Fruit fly (Drosophila melanogaster): Measurements from ENCODE around the gene CG42637.

CG42637 gene

DNA sequence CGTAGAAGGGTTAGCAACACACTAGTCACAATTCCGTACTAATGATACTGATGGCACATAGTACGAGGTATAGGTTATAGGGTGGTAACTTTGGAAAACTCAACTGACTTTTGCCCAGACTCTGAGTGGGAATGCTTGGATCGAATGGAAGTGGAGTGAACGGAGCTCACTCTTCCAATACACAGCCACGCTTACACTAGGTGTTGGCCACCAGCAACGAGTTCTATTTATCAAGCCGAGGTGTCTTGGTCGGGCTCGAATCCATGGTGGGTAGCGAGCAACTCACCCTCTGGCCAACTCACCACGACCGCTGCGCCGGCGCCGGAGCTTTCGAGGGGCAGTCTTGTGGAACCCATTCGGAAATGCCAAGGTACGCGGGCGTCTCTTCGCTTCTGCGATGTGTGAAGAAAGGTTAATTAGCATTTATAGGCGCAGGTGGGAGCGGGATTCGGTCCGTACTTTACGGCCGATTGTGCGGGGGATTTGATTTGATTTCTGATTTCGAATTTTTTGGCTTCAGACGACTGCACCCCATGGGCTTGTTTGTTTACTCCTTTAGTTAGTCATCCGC is 98.2 kb downstream of the CG42637 start, which contains the start of gene verm (continued):
- TF ChIP-seq CG12155 (GFP tag; optimal IDR thresholded peaks at IDR 0.05): no peak
- peak; percentile 35 for TF ChIP-seq CG13894 (tag; optimal IDR thresholded peaks at IDR 0.05)
- 0 out of 4 replicates have a peak, but pooled peaks have one; percentile 50 for TF ChIP-seq chinmo (GFP tag; IDR thresholded peaks at IDR 0.05; ENCODE audit: partially characterized antibody)
- TF ChIP-seq amos (GFP tag; IDR thresholded peaks at IDR 0.05; ENCODE audit: partially characterized antibody): no peak
- TF ChIP-seq Scr (GFP tag; IDR thresholded peaks at IDR 0.05; ENCODE audit: partially characterized antibody): no peak
- TF ChIP-seq Oli (tag; optimal IDR thresholded peaks at IDR 0.05): no peak
- TF ChIP-seq B-H2 (GFP tag; optimal IDR thresholded peaks at IDR 0.05): no peak
- TF ChIP-seq Stat92E (GFP tag; optimal IDR thresholded peaks at IDR 0.05): no peak
- TF ChIP-seq CG6791 (GFP tag; IDR thresholded peaks at IDR 0.05; ENCODE audit: partially characterized antibody): 0 out of 3 replicates have a peak, but pooled peaks have one; percentile 48
- TF ChIP-seq Fer2 (tag; optimal IDR thresholded peaks at IDR 0.05): no peak
- TF ChIP-seq Ets97D (GFP tag; optimal IDR thresholded peaks at IDR 0.05): no peak
- TF ChIP-seq E2f1 (GFP tag; IDR thresholded peaks at IDR 0.05): no peak
- peak; percentile 67 for TF ChIP-seq CG12769 (tag; optimal IDR thresholded peaks at IDR 0.05)

DNA sequence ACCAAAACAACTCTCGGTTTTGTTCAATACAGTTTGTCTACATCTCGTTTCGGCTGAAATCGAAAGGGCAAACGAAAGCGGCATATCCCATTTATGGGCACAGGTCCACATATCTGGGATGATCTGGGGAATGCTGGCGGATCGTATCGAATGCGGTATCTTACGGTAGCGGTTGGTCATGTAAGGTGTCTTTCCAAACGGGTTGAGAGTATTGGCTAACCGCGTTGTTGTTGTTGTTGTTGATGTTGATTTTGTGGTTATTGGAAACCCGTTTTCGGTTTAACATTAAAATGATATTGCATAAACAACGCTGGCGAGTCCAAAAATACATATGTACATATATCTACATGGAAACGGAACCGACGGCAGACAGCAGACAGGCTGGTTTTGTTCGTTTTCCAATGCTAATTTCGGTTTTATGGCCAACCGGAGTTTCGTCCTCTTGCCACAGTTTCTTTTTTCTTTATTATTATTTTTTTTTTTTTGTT is 99.2 kb downstream of the CG42637 start:
- peak; percentile 26 for TF ChIP-seq Sry-β (GFP tag; optimal IDR thresholded peaks at IDR 0.05)
- no peak for TF ChIP-seq Antp (GFP tag; optimal IDR thresholded peaks at IDR 0.05)
- TF ChIP-seq CG13296 (GFP tag; optimal IDR thresholded peaks at IDR 0.05): no peak
- peak; percentile 74 for TF ChIP-seq abd-A (tag; optimal IDR thresholded peaks at IDR 0.05)
- TF ChIP-seq kay (GFP tag; optimal IDR thresholded peaks at IDR 0.05): no peak
- TF ChIP-seq CG33557 (GFP tag; optimal IDR thresholded peaks at IDR 0.05): peak; percentile 83
- TF ChIP-seq Optix (GFP tag; IDR thresholded peaks at IDR 0.05): no peak
- peak; percentile 50 for TF ChIP-seq CG14710 (tag; optimal IDR thresholded peaks at IDR 0.05)
- TF ChIP-seq Side (GFP tag; optimal IDR thresholded peaks at IDR 0.05): no peak
- TF ChIP-seq CG9609 (GFP tag; optimal IDR thresholded peaks at IDR 0.05): no peak
- TF ChIP-seq CG7987 (GFP tag; optimal IDR thresholded peaks at IDR 0.05): peak; percentile 36
- peak; percentile 97 for TF ChIP-seq CG12769 (tag; optimal IDR thresholded peaks at IDR 0.05)
- no peak for TF ChIP-seq CG6791 (GFP tag; IDR thresholded peaks at IDR 0.05; ENCODE audit: partially characterized antibody)
- no peak for TF ChIP-seq ssp (GFP tag; IDR thresholded peaks at IDR 0.05)
- TF ChIP-seq CG10543 (GFP tag; optimal IDR thresholded peaks at IDR 0.05): no peak
- TF ChIP-seq fd64A (GFP tag; optimal IDR thresholded peaks at IDR 0.05): peak; percentile 46
- TF ChIP-seq CG10431 (GFP tag; optimal IDR thresholded peaks at IDR 0.05): peak; percentile 87
- TF ChIP-seq CG6254 (GFP tag; optimal IDR thresholded peaks at IDR 0.05): peak; percentile 34
- TF ChIP-seq tx (GFP tag; optimal IDR thresholded peaks at IDR 0.05): no peak
- no peak for TF ChIP-seq zf30C (GFP tag; optimal IDR thresholded peaks at IDR 0.05)
- TF ChIP-seq CG2712 (tag; optimal IDR thresholded peaks at IDR 0.05): peak; percentile 21
- TF ChIP-seq Eip74EF (GFP tag; optimal IDR thresholded peaks at IDR 0.05): peak in 1 of 2 experiments; percentile 46
- TF ChIP-seq bsh (GFP tag; optimal IDR thresholded peaks at IDR 0.05): peak in 1 of 2 experiments; percentile 50
- TF ChIP-seq CG13894 (tag; optimal IDR thresholded peaks at IDR 0.05): peak; percentile 85
- no peak for TF ChIP-seq jing (GFP tag; optimal IDR thresholded peaks at IDR 0.05)
- TF ChIP-seq CG2202 (tag; optimal IDR thresholded peaks at IDR 0.05): peak; percentile 57
- no peak for TF ChIP-seq CG17612 (GFP tag; IDR thresholded peaks at IDR 0.05)
- TF ChIP-seq HLHmδ (GFP tag; optimal IDR thresholded peaks at IDR 0.05): peak; percentile 96
- no peak for TF ChIP-seq cwo (GFP tag; optimal IDR thresholded peaks at IDR 0.05)
- TF ChIP-seq sens (GFP tag): peak; percentile 57
- TF ChIP-seq eve (GFP tag; optimal IDR thresholded peaks at IDR 0.05): no peak
- TF ChIP-seq CG18619 (GFP tag; optimal IDR thresholded peaks at IDR 0.05): no peak
- peak; percentile 16 for TF ChIP-seq trem (tag; optimal IDR thresholded peaks at IDR 0.05)
- no peak for TF ChIP-seq Six4 (GFP tag; optimal IDR thresholded peaks at IDR 0.05)
- TF ChIP-seq CG1603 (tag; optimal IDR thresholded peaks at IDR 0.05): peak; percentile 22
- peak; percentile 58 for TF ChIP-seq ci (GFP tag; IDR thresholded peaks at IDR 0.05)
- TF ChIP-seq B-H2 (GFP tag; optimal IDR thresholded peaks at IDR 0.05): peak; percentile 20
